Worm (Caenorhabditis elegans): Measurements from ENCODE around the gene F46G10.1.

Gene F46G10.1

DNA sequence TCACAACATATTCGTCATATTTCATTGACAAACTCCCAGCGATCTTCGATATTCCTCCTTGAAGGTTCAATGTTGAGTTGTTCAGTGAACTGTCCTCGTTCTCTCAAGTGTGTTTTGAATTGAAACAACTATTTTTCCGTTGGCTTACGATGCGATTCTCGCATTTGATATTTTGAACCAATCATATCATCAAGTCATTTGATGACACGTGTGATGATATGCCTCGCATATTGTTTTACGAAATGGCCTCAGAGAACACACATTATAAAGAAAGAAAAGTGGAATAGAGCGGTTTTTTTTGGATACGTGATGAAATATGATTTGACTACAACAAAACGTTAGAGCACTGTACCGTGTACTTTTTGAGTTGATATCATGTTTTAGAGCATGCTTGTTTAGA lies 36.9 kb upstream of the F46G10.1 start (continued):
- no peak for TF ChIP-seq zag-1 (tag; optimal IDR thresholded peaks at IDR 0.05)
- TF ChIP-seq lin-14 (GFP tag; optimal IDR thresholded peaks at IDR 0.05) = peak; percentile 77
- TF ChIP-seq fkh-10 (GFP tag; optimal IDR thresholded peaks at IDR 0.05) = no peak
- peak in 1 of 2 experiments; percentile 87 for TF ChIP-seq mdl-1 (tag; optimal IDR thresholded peaks at IDR 0.05)
- TF ChIP-seq egl-13 (tag; optimal IDR thresholded peaks at IDR 0.05) = no peak
- TF ChIP-seq unc-98 (GFP tag; IDR thresholded peaks at IDR 0.05) = no peak
- no peak for TF ChIP-seq efl-1 (optimal IDR thresholded peaks at IDR 0.05)
- TF ChIP-seq efl-1 (GFP tag; optimal IDR thresholded peaks at IDR 0.05 in 1 of 2) = no peak
- peak; percentile 84 for TF ChIP-seq nhr-90 (tag; optimal IDR thresholded peaks at IDR 0.05; ENCODE audit: poor library complexity)
- no peak for TF ChIP-seq mab-9 (GFP tag; IDR thresholded peaks at IDR 0.05)
- TF ChIP-seq nhr-77 (tag; optimal IDR thresholded peaks at IDR 0.05) = no peak
- no peak for TF ChIP-seq nhr-84 (tag; optimal IDR thresholded peaks at IDR 0.05)
- TF ChIP-seq tbx-2 (tag; optimal IDR thresholded peaks at IDR 0.05) = peak; percentile 82
- no peak for TF ChIP-seq sox-4 (tag; optimal IDR thresholded peaks at IDR 0.05)
- TF ChIP-seq alr-1 (tag; optimal IDR thresholded peaks at IDR 0.05; ENCODE audit: borderline replicate concordance) = no peak
- TF ChIP-seq mef-2 (tag; optimal IDR thresholded peaks at IDR 0.05) = no peak
- TF ChIP-seq hlh-4 (tag; optimal IDR thresholded peaks at IDR 0.05) = no peak
- no peak for TF ChIP-seq hlh-17 (GFP tag; optimal IDR thresholded peaks at IDR 0.05; ENCODE audit: borderline replicate concordance)
- TF ChIP-seq rnt-1 (tag; optimal IDR thresholded peaks at IDR 0.05) = peak; percentile 11
- no peak for TF ChIP-seq fos-1 (tag; optimal IDR thresholded peaks at IDR 0.05)
- no peak for TF ChIP-seq mep-1 (tag; optimal IDR thresholded peaks at IDR 0.05)
- TF ChIP-seq elt-3 (tag; optimal IDR thresholded peaks at IDR 0.05) = peak in 5 of 6 experiments; percentile 22 to 96 (median 69)
- TF ChIP-seq fkh-8 (tag; optimal IDR thresholded peaks at IDR 0.05) = no peak
- TF ChIP-seq lir-3 (tag; optimal IDR thresholded peaks at IDR 0.05; ENCODE audit: poor library complexity) = peak; percentile 25
- no peak for TF ChIP-seq jun-1 (tag; optimal IDR thresholded peaks at IDR 0.05)
- no peak for TF ChIP-seq ceh-88 (GFP tag; IDR thresholded peaks at IDR 0.05)
- no peak for TF ChIP-seq hpl-2 (GFP tag; optimal IDR thresholded peaks at IDR 0.05)
- peak; percentile 91 for TF ChIP-seq nhr-20 (tag; optimal IDR thresholded peaks at IDR 0.05)
- no peak for TF ChIP-seq irx-1 (tag; optimal IDR thresholded peaks at IDR 0.05)
- no peak for TF ChIP-seq pag-3 (tag; optimal IDR thresholded peaks at IDR 0.05; ENCODE audit: borderline replicate concordance, insufficient read depth)
- TF ChIP-seq nhr-85 (tag) = peak; percentile 91
- TF ChIP-seq C04F5.9 (tag; optimal IDR thresholded peaks at IDR 0.05) = no peak
- TF ChIP-seq nhr-76 (tag; optimal IDR thresholded peaks at IDR 0.05) = no peak
- no peak for TF ChIP-seq ceh-63 (GFP tag; optimal IDR thresholded peaks at IDR 0.05)
- no peak for TF ChIP-seq ceh-90 (tag; optimal IDR thresholded peaks at IDR 0.05)
- no peak for TF ChIP-seq ces-1 (GFP tag; optimal IDR thresholded peaks at IDR 0.05)
- TF ChIP-seq unc-130 (tag; optimal IDR thresholded peaks at IDR 0.05) = peak; percentile 6
- peak; percentile 7 for TF ChIP-seq ztf-4 (tag; optimal IDR thresholded peaks at IDR 0.05)
- TF ChIP-seq zip-4 (GFP tag; optimal IDR thresholded peaks at IDR 0.05) = no peak
- TF ChIP-seq lin-13 (GFP tag; optimal IDR thresholded peaks at IDR 0.05) = peak; percentile 33
- no peak for TF ChIP-seq nhr-12 (tag; optimal IDR thresholded peaks at IDR 0.05)
- peak; percentile 64 for TF ChIP-seq C16A3.4 (tag; optimal IDR thresholded peaks at IDR 0.05)
- no peak for TF ChIP-seq aly-2 (tag; optimal IDR thresholded peaks at IDR 0.05)
- no peak for TF ChIP-seq ceh-82 (tag; optimal IDR thresholded peaks at IDR 0.05)
- no peak for TF ChIP-seq F16B12.6 (tag; optimal IDR thresholded peaks at IDR 0.05)
- no peak for TF ChIP-seq dsc-1 (tag; optimal IDR thresholded peaks at IDR 0.05)
- TF ChIP-seq xbp-1 (tag; optimal IDR thresholded peaks at IDR 0.05) = peak; percentile 20
- no peak for TF ChIP-seq fkh-4 (tag; optimal IDR thresholded peaks at IDR 0.05; ENCODE audit: borderline replicate concordance)
- TF ChIP-seq dpl-1 (GFP tag; optimal IDR thresholded peaks at IDR 0.05) = no peak
- no peak for TF ChIP-seq ceh-8 (GFP tag; optimal IDR thresholded peaks at IDR 0.05)
- peak; percentile 71 for TF ChIP-seq blmp-1 (tag; optimal IDR thresholded peaks at IDR 0.05)
- peak; percentile 54 for TF ChIP-seq grh-1 (GFP tag; IDR thresholded peaks at IDR 0.05)
- no peak for TF ChIP-seq unc-62 (GFP tag; optimal IDR thresholded peaks at IDR 0.05)
- no peak for TF ChIP-seq vab-15 (tag; optimal IDR thresholded peaks at IDR 0.05)
